Worm (Caenorhabditis elegans) whole organism, L3 larva: ENCODE data around the gene srh-216.

Experiments
- R02D3.7 ChIP-seq: fragments of 150-350 bp; optimal IDR thresholded peaks from 2 replicates; lab custom pipeline; 2014; ENCODE audit warnings: missing biosample characterization, missing genetic modification characterization
- ZK546.5 ChIP-seq: sonication (generic microtip); optimal IDR thresholded peaks from 2 replicates; lab custom pipeline; 2017; ENCODE audit warnings: missing biosample characterization, missing genetic modification characterization
- ama-1 ChIP-seq: fragments of 150-350 bp; optimal IDR thresholded peaks from 2 replicates; lab custom pipeline; 2018
- ceh-28 ChIP-seq: fragments of 150-350 bp; optimal IDR thresholded peaks from 2 replicates; lab custom pipeline; 2014; ENCODE audit warnings: missing biosample characterization, missing genetic modification reagents, missing genetic modification characterization
- ceh-82 ChIP-seq: fragments of 150-350 bp; optimal IDR thresholded peaks from 2 replicates; lab custom pipeline; 2014; ENCODE audit warnings: missing biosample characterization, missing genetic modification characterization
- ceh-9 ChIP-seq: sonication (generic microtip); optimal IDR thresholded peaks from 2 replicates; lab custom pipeline; 2018; ENCODE audit warnings: missing biosample characterization, missing genetic modification characterization
- daf-12 ChIP-seq: fragments of 150-350 bp; optimal IDR thresholded peaks from 2 replicates; lab custom pipeline; 2014; ENCODE audit warnings: missing biosample characterization, missing genetic modification reagents, missing genetic modification characterization
- elt-1 ChIP-seq: fragments of 150-350 bp; optimal IDR thresholded peaks from 2 replicates; lab custom pipeline; 2014; ENCODE audit warnings: missing biosample characterization, missing genetic modification characterization
- elt-2 ChIP-seq: sonication (generic microtip); optimal IDR thresholded peaks from 2 replicates; lab custom pipeline; 2016; ENCODE audit warnings: missing genetic modification reagents, mild to moderate bottlenecking, missing genetic modification characterization, missing compliant biosample characterization
- elt-3 ChIP-seq, 3 experiments: fragments of 150-350 bp in 1 of 3; sonication (generic microtip) in 2 of 3; optimal IDR thresholded peaks; 2 replicates in 2 of 3; 4 replicates in 1 of 3; lab custom pipeline; 2014 to 2017; ENCODE audit warnings: missing biosample characterization in 3 of 3, missing genetic modification characterization in 3 of 3
- eor-1 ChIP-seq, 2 experiments: fragments of 150-350 bp; optimal IDR thresholded peaks; 2 replicates each; lab custom pipeline; 2014 to 2018; ENCODE audit warnings: missing biosample characterization in 2 of 2, missing genetic modification characterization in 2 of 2
- fkh-10 ChIP-seq: sonication (generic microtip); optimal IDR thresholded peaks from 2 replicates; lab custom pipeline; 2017; ENCODE audit warnings: missing biosample characterization, missing genetic modification reagents, missing genetic modification characterization
- hmg-11 ChIP-seq: sonication (generic microtip); optimal IDR thresholded peaks from 2 replicates; lab custom pipeline; 2016; ENCODE audit warnings: missing genetic modification characterization, missing compliant biosample characterization
- jun-1 ChIP-seq: fragments of 150-350 bp; optimal IDR thresholded peaks from 2 replicates; lab custom pipeline; 2014; ENCODE audit warnings: missing biosample characterization, missing genetic modification reagents, missing genetic modification characterization
- lin-15B ChIP-seq: fragments of 150-350 bp; optimal IDR thresholded peaks from 2 replicates; lab custom pipeline; 2014; ENCODE audit warnings: missing biosample characterization, missing genetic modification characterization
- lin-39 ChIP-seq: fragments of 150-350 bp; optimal IDR thresholded peaks from 2 replicates; lab custom pipeline; 2018; ENCODE audit warnings: missing biosample characterization, missing genetic modification reagents, missing genetic modification characterization
- lsy-12 ChIP-seq: sonication (generic microtip); optimal IDR thresholded peaks from 2 replicates; lab custom pipeline; 2016; ENCODE audit warnings: mild to moderate bottlenecking, missing genetic modification characterization, missing compliant biosample characterization
- nfya-1 ChIP-seq: sonication (generic microtip); optimal IDR thresholded peaks from 2 replicates; lab custom pipeline; 2017; ENCODE audit warnings: missing genetic modification characterization, mild to moderate bottlenecking, missing compliant biosample characterization, antibody characterized with exemption, moderate library complexity; ENCODE audit not compliant: insufficient read depth
- nhr-11 ChIP-seq: fragments of 150-350 bp; optimal IDR thresholded peaks from 2 replicates; lab custom pipeline; 2014; ENCODE audit warnings: missing biosample characterization, missing genetic modification characterization
- nhr-23 ChIP-seq: fragments of 150-350 bp; optimal IDR thresholded peaks from 2 replicates; lab custom pipeline; 2014; ENCODE audit warnings: missing biosample characterization, missing genetic modification reagents, missing genetic modification characterization
- nhr-237 ChIP-seq: fragments of 150-350 bp; optimal IDR thresholded peaks from 2 replicates; lab custom pipeline; 2014; ENCODE audit warnings: missing biosample characterization, missing genetic modification characterization
- nhr-25 ChIP-seq: sonication (generic microtip); optimal IDR thresholded peaks from 2 replicates; lab custom pipeline; 2017; ENCODE audit warnings: missing biosample characterization, missing genetic modification characterization
- nhr-28 ChIP-seq: fragments of 150-350 bp; optimal IDR thresholded peaks from 2 replicates; lab custom pipeline; 2014; ENCODE audit warnings: missing biosample characterization, missing genetic modification characterization
- nhr-67 ChIP-seq: fragments of 150-350 bp; optimal IDR thresholded peaks from 2 replicates; lab custom pipeline; 2014; ENCODE audit warnings: missing biosample characterization, missing genetic modification characterization
- pha-4 ChIP-seq: fragments of 150-350 bp; optimal IDR thresholded peaks from 2 replicates; lab custom pipeline; 2014; ENCODE audit warnings: missing biosample characterization, missing genetic modification reagents, missing genetic modification characterization
- sea-2 ChIP-seq: fragments of 150-350 bp; sonication (generic microtip); optimal IDR thresholded peaks from 4 replicates; lab custom pipeline; 2014; ENCODE audit warnings: missing biosample characterization, missing genetic modification reagents, missing genetic modification characterization
- skn-1 ChIP-seq: fragments of 150-350 bp; optimal IDR thresholded peaks from 2 replicates; lab custom pipeline; 2014; ENCODE audit warnings: missing biosample characterization, missing genetic modification characterization
- snpc-4 ChIP-seq: fragments of 150-350 bp; optimal IDR thresholded peaks from 2 replicates; lab custom pipeline; 2014; ENCODE audit warnings: missing biosample characterization, missing genetic modification characterization
- unc-39 ChIP-seq: sonication (generic microtip); optimal IDR thresholded peaks from 4 replicates; lab custom pipeline; 2017; ENCODE audit warnings: missing biosample characterization, missing genetic modification characterization
- unc-62 ChIP-seq: fragments of 150-350 bp; sonication (generic microtip); optimal IDR thresholded peaks from 4 replicates; lab custom pipeline; 2014; ENCODE audit warnings: missing biosample characterization, missing genetic modification reagents, missing genetic modification characterization
- zag-1 ChIP-seq: fragments of 150-350 bp; optimal IDR thresholded peaks from 2 replicates; lab custom pipeline; 2014; ENCODE audit warnings: missing biosample characterization, missing genetic modification characterization
- ztf-4 ChIP-seq: fragments of 150-350 bp; optimal IDR thresholded peaks from 2 replicates; lab custom pipeline; 2014; ENCODE audit warnings: missing biosample characterization, missing genetic modification characterization

The srh-216 gene

ce11 chrV:16804795-16805194, 22.6 kb downstream of the srh-216 start:
- TF ChIP-seq zag-1 (tag; lab: Kevin White, UChicago) (no peak), pha-4 (tag; lab: Kevin White, UChicago) (no peak), nhr-11 (tag; lab: Kevin White, UChicago) (no peak), nhr-237 (no peak), nfya-1 (tag; lab: Kevin White, UChicago) (peak; percentile 54)

ce11 chrV:16802572-16802971, 24.8 kb downstream of the srh-216 start, which contains the start of gene cand-1:
cand-1 (plus strand) TSS chrV:16802872.
- TF ChIP-seq zag-1 (tag; lab: Kevin White, UChicago) (no peak), ZK546.5 (no peak)

DNA sequence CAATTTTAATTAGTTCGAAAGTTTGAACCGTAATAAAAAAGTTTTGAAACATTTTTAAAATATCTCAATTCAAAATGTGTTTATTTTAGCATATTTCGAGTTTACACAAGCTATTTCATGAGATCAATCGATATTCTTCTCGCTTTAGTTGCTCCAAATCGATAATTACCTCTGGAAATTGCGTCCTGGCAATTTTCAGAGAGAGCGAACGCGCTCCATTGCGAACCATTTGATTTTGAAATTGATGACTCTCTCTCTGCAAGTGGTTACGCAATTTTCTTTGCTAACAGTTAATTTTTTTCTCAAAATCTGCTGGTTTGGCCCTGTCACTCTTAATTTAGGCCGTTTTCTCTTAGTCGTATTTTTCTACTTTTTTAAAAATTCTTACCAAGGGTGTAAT, 26.9 kb downstream of the srh-216 start:
- TF ChIP-seq ceh-9 (no peak), ama-1 (lab: Kevin White, UChicago) (no peak), eor-1 (tag; optimal IDR thresholded peaks at IDR 0.05; lab: Kevin White, UChicago) (no peak), ceh-28 (tag; lab: Kevin White, UChicago) (peak; percentile 16), ceh-82 (tag; lab: Kevin White, UChicago) (no peak), skn-1 (tag; lab: Kevin White, UChicago) (no peak), hmg-11 (tag; lab: Kevin White, UChicago) (no peak), lsy-12 (tag; lab: Kevin White, UChicago) (no peak), nhr-28 (no peak), elt-2 (tag; lab: Kevin White, UChicago) (no peak), unc-39 (tag; lab: Kevin White, UChicago) (no peak), nhr-237 (no peak), unc-62 (GFP tag; lab: Kevin White, UChicago) (no peak), nfya-1 (tag; lab: Kevin White, UChicago) (no peak), lin-39 (tag; lab: Kevin White, UChicago) (peak; percentile 50)

DNA sequence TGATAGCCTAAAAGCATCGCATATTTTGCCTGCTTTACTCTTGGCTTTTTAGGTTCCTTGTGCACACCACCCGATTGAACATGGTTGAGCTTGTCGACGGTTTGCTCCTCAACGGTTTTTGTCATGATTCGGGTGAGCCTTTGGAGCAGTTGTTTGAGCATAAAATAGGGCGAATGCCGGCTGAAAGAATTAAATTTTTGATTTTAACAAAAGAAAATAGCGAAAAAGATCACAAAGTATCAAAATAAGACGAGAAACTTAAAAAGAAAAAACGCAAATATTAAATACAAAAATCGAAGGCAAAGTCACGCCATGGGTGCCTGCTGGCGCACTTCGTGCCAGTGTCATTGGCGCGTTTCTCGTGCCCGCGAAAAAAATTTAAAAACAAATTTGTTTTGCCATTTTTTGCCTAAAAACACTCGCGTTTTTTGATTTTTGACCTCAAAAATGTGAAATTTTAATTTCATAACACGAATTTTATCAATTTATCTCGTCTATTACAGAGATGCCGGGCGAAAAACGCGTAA, 32.5 kb downstream of the srh-216 start, which contains the start of the genes ctps-1 and pus-1:
TSS of gene ctps-1 (plus strand) at position 51 of the 527 bp plus-strand sequence.
TSS of gene pus-1 (minus strand) at position 125 of the 527 bp plus-strand sequence.
- peak; percentile 37 for TF ChIP-seq nhr-25 (tag; lab: Kevin White, UChicago)
- no peak for TF ChIP-seq daf-12 (tag; lab: Kevin White, UChicago)
- TF ChIP-seq ceh-82 (tag; lab: Kevin White, UChicago), result no peak
- no peak for TF ChIP-seq nhr-67 (tag; lab: Kevin White, UChicago)
- TF ChIP-seq fkh-10 (GFP tag; lab: Kevin White, UChicago), result peak; percentile 47
- TF ChIP-seq sea-2 (GFP tag; lab: Kevin White, UChicago), result no peak
- no peak for TF ChIP-seq nhr-11 (tag; lab: Kevin White, UChicago)
- TF ChIP-seq lin-15B (tag; lab: Kevin White, UChicago), result peak; percentile 54
- TF ChIP-seq elt-3 (tag; optimal IDR thresholded peaks at IDR 0.05; lab: Kevin White, UChicago), result no peak
- TF ChIP-seq R02D3.7 (tag; lab: Kevin White, UChicago), result peak; percentile 2
- TF ChIP-seq ztf-4, result no peak
- peak; percentile 15 for TF ChIP-seq lsy-12 (tag; lab: Kevin White, UChicago)
- TF ChIP-seq elt-2 (tag; lab: Kevin White, UChicago), result peak; percentile 28
- peak; percentile 87 for TF ChIP-seq nfya-1 (tag; lab: Kevin White, UChicago)
- TF ChIP-seq nhr-23, result peak; percentile 78
- TF ChIP-seq pha-4 (tag; lab: Kevin White, UChicago), result peak; percentile 80
- TF ChIP-seq jun-1 (tag; lab: Kevin White, UChicago), result peak; percentile 30
- no peak for TF ChIP-seq elt-1 (tag; lab: Kevin White, UChicago)
- TF ChIP-seq hmg-11 (tag; lab: Kevin White, UChicago), result peak; percentile 48
- TF ChIP-seq nhr-28, result no peak
- no peak for TF ChIP-seq unc-62 (GFP tag; lab: Kevin White, UChicago)
- TF ChIP-seq snpc-4 (tag; lab: Kevin White, UChicago), result peak; percentile 92
- TF ChIP-seq ama-1 (lab: Kevin White, UChicago), result peak; percentile 30

- TF ChIP-seq nfya-1 (tag; lab: Kevin White, UChicago), result no peak
- no peak for TF ChIP-seq unc-62 (GFP tag; lab: Kevin White, UChicago)
- TF ChIP-seq daf-12 (tag; lab: Kevin White, UChicago), result no peak
- TF ChIP-seq nhr-28, result no peak
- no peak for TF ChIP-seq lsy-12 (tag; lab: Kevin White, UChicago)
- no peak for TF ChIP-seq ZK546.5
These were observed 33.3 kb downstream of the srh-216 start for ce11 chrV:16794079-16794478.
